Fruit fly (Drosophila melanogaster): ENCODE results near the gene Ir75c.

The Ir75c gene

DNA sequence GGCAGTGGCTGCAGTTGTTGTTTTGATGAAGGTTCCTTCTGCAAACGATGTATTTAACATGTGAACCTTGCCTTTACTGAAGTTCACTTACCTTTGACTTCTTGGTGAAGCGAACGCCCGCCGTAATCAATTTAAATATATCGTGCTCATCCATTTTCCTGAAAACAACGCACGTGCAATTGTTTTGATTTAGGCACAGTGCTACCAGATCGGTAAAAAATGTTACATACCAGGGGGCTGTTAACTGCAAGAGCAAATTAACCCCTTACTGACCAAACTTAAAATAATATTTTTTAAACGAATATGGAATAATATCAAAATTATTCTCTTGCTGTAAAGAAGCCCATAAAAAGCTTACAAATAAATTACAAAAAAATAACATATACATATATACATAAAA, 18.1 kb downstream of the Ir75c start, which contains the start of gene ais (continued):
- TF ChIP-seq cas (GFP tag; IDR thresholded peaks at IDR 0.05) (no peak), h (optimal IDR thresholded peaks at IDR 0.05) (no peak), nmo (GFP tag; optimal IDR thresholded peaks at IDR 0.05) (peak; percentile 9), gsb-n (tag; optimal IDR thresholded peaks at IDR 0.05) (no peak), tup (GFP tag; optimal IDR thresholded peaks at IDR 0.05) (no peak), kni (GFP tag; optimal IDR thresholded peaks at IDR 0.05) (no peak), lab (GFP tag; optimal IDR thresholded peaks at IDR 0.05) (no peak), CG10462 (GFP tag; optimal IDR thresholded peaks at IDR 0.05) (no peak), CG4360 (GFP tag; IDR thresholded peaks at IDR 0.05) (no peak), CG1792 (GFP tag; optimal IDR thresholded peaks at IDR 0.05) (no peak)

DNA sequence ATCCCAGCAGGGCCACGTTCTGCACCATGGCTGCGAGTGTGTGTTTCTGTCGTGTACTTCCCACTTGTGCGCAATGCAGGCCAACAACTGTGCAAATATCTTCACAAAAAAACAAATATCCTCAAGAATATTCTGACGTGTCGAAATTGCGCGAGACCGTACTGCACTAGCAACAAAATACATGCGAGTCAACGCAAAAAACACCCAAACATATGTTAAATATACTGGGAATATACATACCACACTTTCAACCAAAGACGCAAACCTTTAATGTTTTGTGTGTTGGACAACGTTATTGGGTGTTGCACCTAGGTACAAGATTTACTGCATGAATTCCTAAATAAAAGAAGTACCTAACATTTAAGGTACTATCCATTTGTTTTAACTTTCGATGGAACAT, 20.5 kb downstream of the Ir75c start, which contains the start of gene NUCB1:
Gene NUCB1 (minus strand): TSS at position 173 of the 400 bp plus-strand sequence.
- no peak for TF ChIP-seq ftz-f1 (GFP tag; optimal IDR thresholded peaks at IDR 0.05)
- no peak for TF ChIP-seq H15 (GFP tag; IDR thresholded peaks at IDR 0.05)
- peak; percentile 79 for TF ChIP-seq CG17186 (GFP tag; optimal IDR thresholded peaks at IDR 0.05)
- no peak for TF ChIP-seq CG8359 (GFP tag; optimal IDR thresholded peaks at IDR 0.05; ENCODE audit: borderline replicate concordance)
- no peak for TF ChIP-seq Vsx1 (GFP tag; optimal IDR thresholded peaks at IDR 0.05)
- no peak for TF ChIP-seq B-H1 (GFP tag; IDR thresholded peaks at IDR 0.05)
- TF ChIP-seq lola (GFP tag; optimal IDR thresholded peaks at IDR 0.05): peak in 1 of 3 experiments; percentile 16
- TF ChIP-seq bcd (GFP tag; optimal IDR thresholded peaks at IDR 0.05): peak; percentile 40
- TF ChIP-seq CG17568 (GFP tag; optimal IDR thresholded peaks at IDR 0.05): no peak
- no peak for TF ChIP-seq CG5953 (GFP tag; IDR thresholded peaks at IDR 0.05)
- TF ChIP-seq ci (GFP tag; IDR thresholded peaks at IDR 0.05): peak; percentile 60
- no peak for TF ChIP-seq mld (GFP tag; IDR thresholded peaks at IDR 0.05; ENCODE audit: partially characterized antibody)
- no peak for TF ChIP-seq sisA (GFP tag; IDR thresholded peaks at IDR 0.05)
- TF ChIP-seq ro (GFP tag; IDR thresholded peaks at IDR 0.05): no peak
- no peak for TF ChIP-seq exex (tag; optimal IDR thresholded peaks at IDR 0.05)
- TF ChIP-seq jigr1 (GFP tag; IDR thresholded peaks at IDR 0.05): no peak
- peak; percentile 71 for TF ChIP-seq gro (GFP tag; optimal IDR thresholded peaks at IDR 0.05)
- TF ChIP-seq CG6654 (GFP tag; optimal IDR thresholded peaks at IDR 0.05): no peak
- peak; percentile 93 for TF ChIP-seq MBD-R2 (GFP tag; IDR thresholded peaks at IDR 0.05)
- TF ChIP-seq Hand (GFP tag; optimal IDR thresholded peaks at IDR 0.05): no peak
- peak; percentile 48 for TF ChIP-seq CG8924 (tag; optimal IDR thresholded peaks at IDR 0.05)
- peak; percentile 3 for TF ChIP-seq tin (GFP tag; optimal IDR thresholded peaks at IDR 0.05)
- TF ChIP-seq CG4707 (GFP tag; optimal IDR thresholded peaks at IDR 0.05): no peak
- TF ChIP-seq croc (GFP tag; conservative IDR thresholded peaks at IDR 0.05): no peak
- TF ChIP-seq Taf1 (GFP tag; IDR thresholded peaks at IDR 0.05): no peak
- TF ChIP-seq CkIIα-i1 (GFP tag; IDR thresholded peaks at IDR 0.05): no peak
- TF ChIP-seq eyg (GFP tag; optimal IDR thresholded peaks at IDR 0.05): no peak
- no peak for TF ChIP-seq onecut (GFP tag; IDR thresholded peaks at IDR 0.05)
- TF ChIP-seq CG16779 (GFP tag; IDR thresholded peaks at IDR 0.05): 0 out of 2 replicates have a peak, but pooled peaks have one; percentile 22
- TF ChIP-seq CG6175 (GFP tag; IDR thresholded peaks at IDR 0.05): no peak; the same call in 2 of the 3 replicates
- no peak for TF ChIP-seq CG14050 (GFP tag; IDR thresholded peaks at IDR 0.05)
- peak; percentile 12 for TF ChIP-seq CrebB (tag; optimal IDR thresholded peaks at IDR 0.05)
- TF ChIP-seq bowl (GFP tag; IDR thresholded peaks at IDR 0.05): no peak
- peak; percentile 97 for TF ChIP-seq gfzf (GFP tag; optimal IDR thresholded peaks at IDR 0.05)
- TF ChIP-seq unc-4 (GFP tag; IDR thresholded peaks at IDR 0.05; ENCODE audit: partially characterized antibody): peak; percentile 26; the same call in 1 of the 2 replicates
- TF ChIP-seq sd (tag; optimal IDR thresholded peaks at IDR 0.05): no peak
- TF ChIP-seq CG2202 (tag; optimal IDR thresholded peaks at IDR 0.05): peak; percentile 26
- no peak for TF ChIP-seq emc (GFP tag; optimal IDR thresholded peaks at IDR 0.05)
- no peak for TF ChIP-seq D19B (GFP tag; optimal IDR thresholded peaks at IDR 0.05)
- TF ChIP-seq CG30431 (GFP tag; optimal IDR thresholded peaks at IDR 0.05): no peak
- no peak for TF ChIP-seq so (GFP tag; IDR thresholded peaks at IDR 0.05)

Measured in whole organism, embryonic.